Worm (Caenorhabditis elegans) whole organism, L2 larva: ENCODE results near the gene C04G6.11.

Experiments
- unc-55 ChIP-seq: fragments of 150-350 bp; sonication (generic microtip); optimal IDR thresholded peaks from 3 replicates; lab custom pipeline; 2014; ENCODE audit warnings: missing biosample characterization, missing genetic modification reagents, missing genetic modification characterization
- ztf-1 ChIP-seq: fragments of 200-800 bp; sonication (Bioruptor generic); conservative IDR thresholded peaks from 2 replicates; pipeline ENCODE4 v1.3.6; 2022; ENCODE audit warnings: missing genetic modification characterization, missing compliant biosample characterization

- TF ChIP-seq ztf-1 (GFP tag; lab: Robert Waterston, UW) (no peak), unc-55 (GFP tag; lab: Kevin White, UChicago) (peak; percentile 49)
Measured at ce11 chrII:5081124-5081913, 22.3 kb downstream of the C04G6.11 start, which contains the start of gene dsh-2.
